Worm (Caenorhabditis elegans): ENCODE data around the gene M28.4.

DNA sequence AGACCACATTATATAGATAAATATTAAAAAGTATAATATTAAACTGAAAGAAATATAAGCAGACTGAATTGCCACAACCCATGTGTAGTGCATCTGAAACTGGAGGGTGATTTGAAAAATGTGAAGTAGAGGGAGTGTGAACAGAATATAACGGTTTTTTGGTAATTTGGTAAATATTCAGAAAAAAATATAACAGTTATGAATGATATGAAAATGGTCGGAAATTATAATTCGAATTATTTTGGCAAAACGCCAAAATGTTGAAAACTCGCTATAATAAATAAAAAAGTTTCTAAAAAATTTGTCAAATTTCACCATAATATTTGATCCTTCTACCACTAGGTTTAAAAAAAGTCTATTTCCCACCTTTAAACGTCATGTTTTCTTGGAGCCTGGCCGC, 41.3 kb upstream of the M28.4 start, which contains the start of gene srv-2:
- TF ChIP-seq ceh-30 (tag; optimal IDR thresholded peaks at IDR 0.05) = no peak
- TF ChIP-seq sdc-2 (tag; optimal IDR thresholded peaks at IDR 0.05) = no peak
